Fruit fly (Drosophila melanogaster) whole organism, embryonic: Measurements from ENCODE around the gene Lztr1.

Experiments used
- Aef1 ChIP-seq: fragments of 200-800 bp; sonication (Bioruptor generic); IDR thresholded peaks from 3 replicates; pipeline ENCODE4 v1.3.6; 2022; ENCODE audit warnings: missing biosample characterization, missing genetic modification characterization
- CG11247 ChIP-seq: fragments of 200-800 bp; sonication (Bioruptor generic); IDR thresholded peaks from 2 replicates; pipeline ENCODE4 v1.3.6; 2022; ENCODE audit warnings: missing biosample characterization, missing genetic modification characterization
- CG12155 ChIP-seq: fragments of 200-800 bp; sonication (Bioruptor generic); optimal IDR thresholded peaks from 3 replicates; lab custom pipeline; 2016; ENCODE audit warnings: missing biosample characterization, missing genetic modification characterization
- CG14667 ChIP-seq: fragments of 200-800 bp; sonication (Bioruptor generic); IDR thresholded peaks from 2 replicates; pipeline ENCODE4 v1.3.6; 2022; ENCODE audit warnings: missing biosample characterization, missing genetic modification characterization
- CG1603 ChIP-seq: fragments of 200-800 bp; sonication (Bioruptor generic); optimal IDR thresholded peaks from 2 replicates; lab custom pipeline; 2019; ENCODE audit warnings: missing biosample characterization, mild to moderate bottlenecking, missing genetic modification characterization, moderate library complexity
- CG17186 ChIP-seq: fragments of 200-800 bp; sonication (Bioruptor generic); optimal IDR thresholded peaks from 3 replicates; lab custom pipeline; 2017; ENCODE audit warnings: missing biosample characterization, missing genetic modification reagents, missing genetic modification characterization
- CG2120 ChIP-seq: fragments of 200-800 bp; sonication (Bioruptor generic); optimal IDR thresholded peaks from 3 replicates; lab custom pipeline; 2016; ENCODE audit warnings: missing biosample characterization, missing genetic modification characterization
- CG2875 ChIP-seq: fragments of 200-800 bp; sonication (Bioruptor generic); optimal IDR thresholded peaks from 2 replicates; lab custom pipeline; 2017; ENCODE audit warnings: missing biosample characterization, mild to moderate bottlenecking, missing genetic modification characterization, missing genetic modification reagents
- CG31224 ChIP-seq: fragments of 200-800 bp; sonication (Bioruptor generic); IDR thresholded peaks from 2 replicates; pipeline ENCODE4 v1.3.6; 2022; ENCODE audit warnings: missing biosample characterization, missing genetic modification characterization
- CG3726 ChIP-seq: fragments of 200-800 bp; sonication (Bioruptor generic); IDR thresholded peaks from 3 replicates; pipeline ENCODE4, ENCODE4 v1.3.6; 2022; ENCODE audit warnings: missing biosample characterization, missing genetic modification characterization
- CG6272 ChIP-seq: fragments of 200-800 bp; sonication (Bioruptor generic); IDR thresholded peaks from 2 replicates; pipeline ENCODE4 v1.3.6; 2022; ENCODE audit warnings: missing biosample characterization, missing genetic modification characterization
- CG6654 ChIP-seq: fragments of 200-800 bp; sonication (Bioruptor generic); optimal IDR thresholded peaks from 2 replicates; lab custom pipeline; 2017; ENCODE audit warnings: missing biosample characterization, mild to moderate bottlenecking, missing genetic modification characterization
- CG7745 ChIP-seq: fragments of 200-800 bp; sonication (Bioruptor generic); optimal IDR thresholded peaks from 2 replicates; lab custom pipeline; 2018; ENCODE audit warnings: missing biosample characterization, mild to moderate bottlenecking, missing genetic modification characterization, moderate library complexity
- CoRest ChIP-seq: fragments of 200-800 bp; sonication (Bioruptor generic); optimal IDR thresholded peaks from 3 replicates; lab custom pipeline; 2018; ENCODE audit warnings: missing biosample characterization, mild to moderate bottlenecking, missing genetic modification characterization, moderate library complexity
- Dfd ChIP-seq, 2 experiments: fragments of >200 bp; optimal IDR thresholded peaks; 2 replicates each; lab custom pipeline; 2017; ENCODE audit warnings: missing biosample characterization in 2 of 2, missing genetic modification characterization in 2 of 2
- Dll ChIP-seq: fragments of 200-800 bp; sonication (Bioruptor generic); IDR thresholded peaks from 4 replicates; pipeline ENCODE4 v1.3.6; 2022; ENCODE audit warnings: missing biosample characterization, missing genetic modification characterization; ENCODE audit not compliant: partially characterized antibody
- Doc2 ChIP-seq: fragments of 200-800 bp; sonication (Bioruptor generic); IDR thresholded peaks from 2 replicates; pipeline ENCODE4 v1.3.6; 2022; ENCODE audit warnings: missing biosample characterization, missing genetic modification characterization
- Dp ChIP-seq: fragments of 200-800 bp; sonication (Bioruptor generic); optimal IDR thresholded peaks from 2 replicates; lab custom pipeline; 2018; ENCODE audit warnings: missing biosample characterization, mild to moderate bottlenecking, missing genetic modification characterization, moderate library complexity
- Dref ChIP-seq: fragments of 200-800 bp; sonication (Bioruptor generic); IDR thresholded peaks from 2 replicates; pipeline ENCODE4 v1.3.6; 2022; ENCODE audit warnings: missing biosample characterization, missing genetic modification characterization
- E2f2 ChIP-seq: fragments of 200-800 bp; sonication (Bioruptor generic); IDR thresholded peaks from 2 replicates; pipeline ENCODE4 v1.3.6; 2022; ENCODE audit warnings: missing biosample characterization, missing genetic modification characterization
- MBD-R2 ChIP-seq: fragments of 200-800 bp; sonication (Bioruptor generic); IDR thresholded peaks from 2 replicates; pipeline ENCODE4 v1.3.6; 2022; ENCODE audit warnings: missing biosample characterization, missing genetic modification characterization
- Med ChIP-seq: fragments of 200-800 bp; sonication (Bioruptor generic); peaks from one replicate; lab custom pipeline; 2016; ENCODE audit warnings: missing biosample characterization, missing genetic modification characterization, mild to moderate bottlenecking, inconsistent platforms, moderate library complexity
- Myb ChIP-seq: fragments of 200-800 bp; sonication (Bioruptor generic); optimal IDR thresholded peaks from 2 replicates; lab custom pipeline; 2016; ENCODE audit warnings: missing biosample characterization, missing genetic modification characterization
- Sin3A ChIP-seq: fragments of >200 bp; optimal IDR thresholded peaks from 2 replicates; lab custom pipeline; 2018
- Sox102F ChIP-seq: fragments of 200-800 bp; sonication (Bioruptor generic); optimal IDR thresholded peaks from 2 replicates; lab custom pipeline; 2018; ENCODE audit warnings: missing biosample characterization, mild to moderate bottlenecking, missing genetic modification characterization, moderate library complexity
- Ssrp ChIP-seq: fragments of 200-800 bp; sonication (Bioruptor generic); optimal IDR thresholded peaks from 2 replicates; lab custom pipeline; 2018; ENCODE audit warnings: missing biosample characterization, mild to moderate bottlenecking, missing genetic modification characterization, moderate library complexity
- Vsx1 ChIP-seq: fragments of 200-800 bp; sonication (Bioruptor generic); optimal IDR thresholded peaks from 2 replicates; lab custom pipeline; 2017; ENCODE audit warnings: missing biosample characterization, mild to moderate bottlenecking, missing genetic modification characterization, missing genetic modification reagents
- YL-1 ChIP-seq: fragments of 200-800 bp; sonication (Bioruptor generic); optimal IDR thresholded peaks from 3 replicates; lab custom pipeline; 2017; ENCODE audit warnings: missing biosample characterization, mild to moderate bottlenecking, missing genetic modification characterization
- bbx ChIP-seq: fragments of 200-800 bp; sonication (Bioruptor generic); IDR thresholded peaks from 2 replicates; pipeline ENCODE4 v1.3.6; 2022; ENCODE audit warnings: missing biosample characterization, missing genetic modification characterization; ENCODE audit not compliant: partially characterized antibody
- cad ChIP-seq: fragments of >200 bp; optimal IDR thresholded peaks from 2 replicates; lab custom pipeline; 2017; ENCODE audit warnings: missing biosample characterization, missing genetic modification characterization
- cg ChIP-seq: fragments of 200-800 bp; sonication (Bioruptor generic); optimal IDR thresholded peaks from 3 replicates; lab custom pipeline; 2019; ENCODE audit warnings: missing biosample characterization, mild to moderate bottlenecking, missing genetic modification characterization, moderate library complexity
- chif ChIP-seq, 2 experiments: fragments of 200-800 bp; sonication (Bioruptor generic); optimal IDR thresholded peaks; 3 replicates each; lab custom pipeline; 2016; ENCODE audit warnings: missing biosample characterization in 2 of 2, missing genetic modification characterization in 2 of 2
- cwo ChIP-seq: fragments of 200-800 bp; sonication (Bioruptor generic); optimal IDR thresholded peaks from 3 replicates; lab custom pipeline; 2017; ENCODE audit warnings: missing biosample characterization, missing genetic modification characterization, mild to moderate bottlenecking, moderate library complexity, missing genetic modification reagents
- dati ChIP-seq: fragments of 200-800 bp; sonication (Bioruptor generic); IDR thresholded peaks from 2 replicates; pipeline ENCODE4 v1.3.6; 2022; ENCODE audit warnings: missing biosample characterization, missing genetic modification characterization
- en ChIP-seq: fragments of 200-800 bp; sonication (Bioruptor generic); optimal IDR thresholded peaks from 2 replicates; lab custom pipeline; 2016; ENCODE audit warnings: missing biosample characterization, missing genetic modification characterization
- fu2 ChIP-seq: fragments of 200-800 bp; sonication (Bioruptor generic); optimal IDR thresholded peaks from 2 replicates; lab custom pipeline; 2016; ENCODE audit warnings: missing biosample characterization, missing genetic modification characterization
- gce ChIP-seq: fragments of 200-800 bp; sonication (Bioruptor generic); IDR thresholded peaks from 3 replicates; pipeline ENCODE4 v1.3.6; 2022; ENCODE audit warnings: missing biosample characterization, missing genetic modification characterization
- gfzf ChIP-seq: fragments of 200-800 bp; sonication (Bioruptor generic); optimal IDR thresholded peaks from 2 replicates; lab custom pipeline; 2016; ENCODE audit warnings: missing biosample characterization, mild to moderate bottlenecking, missing genetic modification characterization, moderate library complexity
- jing ChIP-seq: fragments of 200-800 bp; sonication (Bioruptor generic); optimal IDR thresholded peaks from 2 replicates; lab custom pipeline; 2018; ENCODE audit warnings: missing biosample characterization, mild to moderate bottlenecking, missing genetic modification characterization
- mam ChIP-seq: fragments of 200-800 bp; sonication (Bioruptor generic); optimal IDR thresholded peaks from 3 replicates; lab custom pipeline; 2016; ENCODE audit warnings: missing biosample characterization, missing genetic modification characterization
- org-1 ChIP-seq: fragments of 200-800 bp; sonication (Bioruptor generic); optimal IDR thresholded peaks from 2 replicates; lab custom pipeline; 2017; ENCODE audit warnings: missing biosample characterization, missing genetic modification characterization
- pros ChIP-seq: fragments of 200-800 bp; sonication (Bioruptor generic); optimal IDR thresholded peaks from 3 replicates; lab custom pipeline; 2019; ENCODE audit warnings: missing biosample characterization, mild to moderate bottlenecking, missing genetic modification characterization, moderate library complexity
- psq ChIP-seq: fragments of 200-800 bp; sonication (Bioruptor generic); optimal IDR thresholded peaks from 2 replicates; lab custom pipeline; 2017; ENCODE audit warnings: missing biosample characterization, missing genetic modification characterization
- pzg ChIP-seq: fragments of 200-800 bp; sonication (Bioruptor generic); optimal IDR thresholded peaks from 3 replicates; lab custom pipeline; 2018; ENCODE audit warnings: missing biosample characterization, mild to moderate bottlenecking, missing genetic modification characterization, moderate library complexity
- rib ChIP-seq: fragments of 200-800 bp; sonication (Bioruptor generic); IDR thresholded peaks from 2 replicates; pipeline ENCODE4 v1.3.6; 2022; ENCODE audit warnings: missing biosample characterization, missing genetic modification characterization
- sob ChIP-seq: fragments of 200-800 bp; sonication (Bioruptor generic); IDR thresholded peaks from 2 replicates; pipeline ENCODE4 v1.3.6; 2022; ENCODE audit warnings: missing biosample characterization, missing genetic modification characterization
- stwl ChIP-seq: fragments of 200-800 bp; sonication (Bioruptor generic); optimal IDR thresholded peaks from 3 replicates; lab custom pipeline; 2018; ENCODE audit warnings: missing biosample characterization, mild to moderate bottlenecking, missing genetic modification characterization, moderate library complexity
- usp ChIP-seq: fragments of >200 bp; optimal IDR thresholded peaks from 2 replicates; lab custom pipeline; 2017; ENCODE audit warnings: missing biosample characterization, missing genetic modification characterization
- wek ChIP-seq: fragments of 200-800 bp; sonication (Bioruptor generic); optimal IDR thresholded peaks from 3 replicates; lab custom pipeline; 2018; ENCODE audit warnings: missing biosample characterization, mild to moderate bottlenecking, missing genetic modification characterization, moderate library complexity

Lztr1 gene

dm6 chrX:930048-930800 is 2.8 kb upstream of the Lztr1 start, which contains the start of gene CG3708 (continued):
- TF ChIP-seq psq (GFP tag; lab: Kevin White, UChicago) (no peak), Dfd (GFP tag; optimal IDR thresholded peaks at IDR 0.05; lab: Kevin White, UChicago) (no peak)

- TF ChIP-seq stwl (tag; lab: Kevin White, UChicago) = no peak
- TF ChIP-seq Med (GFP tag; lab: Kevin White, UChicago) = no peak
- TF ChIP-seq Ssrp (tag; lab: Kevin White, UChicago) = no peak
- no peak for TF ChIP-seq CG6272 (GFP tag; lab: Robert Waterston, UW)
- no peak for TF ChIP-seq CG11247 (GFP tag; lab: Robert Waterston, UW)
- peak; percentile 39; the same call in 1 of the 2 replicates for TF ChIP-seq MBD-R2 (GFP tag; lab: Robert Waterston, UW)
- peak; percentile 82 for TF ChIP-seq Myb (GFP tag; lab: Kevin White, UChicago)
- no peak for TF ChIP-seq gce (GFP tag; lab: Robert Waterston, UW)
- TF ChIP-seq dati (GFP tag; lab: Robert Waterston, UW) = no peak
- no peak for TF ChIP-seq CG2875 (GFP tag; lab: Kevin White, UChicago)
- no peak for TF ChIP-seq en (GFP tag; lab: Kevin White, UChicago)
- TF ChIP-seq CG1603 (tag; lab: Kevin White, UChicago) = peak; percentile 75
- no peak for TF ChIP-seq CG3726 (GFP tag; lab: Robert Waterston, UW)
- no peak for TF ChIP-seq sob (GFP tag; lab: Robert Waterston, UW)
- peak; percentile 39 for TF ChIP-seq CoRest (tag; lab: Kevin White, UChicago)
- no peak for TF ChIP-seq CG2120 (GFP tag; lab: Kevin White, UChicago)
- peak; percentile 49 for TF ChIP-seq Dref (GFP tag; lab: Robert Waterston, UW)
- no peak for TF ChIP-seq Vsx1 (GFP tag; lab: Kevin White, UChicago)
- TF ChIP-seq CG17186 (GFP tag; lab: Kevin White, UChicago) = peak; percentile 1
- no peak for TF ChIP-seq wek (GFP tag; lab: Kevin White, UChicago)
- TF ChIP-seq Dll (GFP tag; lab: Robert Waterston, UW) = no peak
- TF ChIP-seq cwo (GFP tag; lab: Kevin White, UChicago) = no peak
- no peak for TF ChIP-seq cad (GFP tag; lab: Kevin White, UChicago)
- peak; percentile 13 for TF ChIP-seq CG12155 (GFP tag; lab: Kevin White, UChicago)
- TF ChIP-seq E2f2 = peak; percentile 61
- peak; percentile 40 for TF ChIP-seq Sin3A
- peak; percentile 32 for TF ChIP-seq cg (GFP tag; lab: Kevin White, UChicago)
- TF ChIP-seq mam (GFP tag; lab: Kevin White, UChicago) = no peak
- no peak for TF ChIP-seq org-1
- peak; percentile 59 for TF ChIP-seq Dp
- peak; percentile 35 for TF ChIP-seq pzg (GFP tag; lab: Kevin White, UChicago)
- TF ChIP-seq usp (GFP tag; lab: Kevin White, UChicago) = no peak
- no peak for TF ChIP-seq fu2 (GFP tag; lab: Kevin White, UChicago)
- no peak for TF ChIP-seq Aef1 (GFP tag; lab: Robert Waterston, UW)
- no peak for TF ChIP-seq CG31224 (GFP tag; lab: Robert Waterston, UW)
- TF ChIP-seq pros (GFP tag; lab: Kevin White, UChicago) = no peak
- peak; percentile 10 for TF ChIP-seq YL-1 (GFP tag; lab: Kevin White, UChicago)
- no peak for TF ChIP-seq CG6654 (GFP tag; lab: Kevin White, UChicago)
- no peak for TF ChIP-seq bbx (GFP tag; lab: Robert Waterston, UW)
- TF ChIP-seq jing (GFP tag; lab: Kevin White, UChicago) = no peak
- TF ChIP-seq CG7745 = no peak
- no peak for TF ChIP-seq rib (GFP tag; lab: Robert Waterston, UW)
- no peak for TF ChIP-seq chif (GFP tag; optimal IDR thresholded peaks at IDR 0.05; lab: Kevin White, UChicago)
- no peak for TF ChIP-seq Sox102F
- TF ChIP-seq gfzf (GFP tag; lab: Kevin White, UChicago) = peak; percentile 79
- TF ChIP-seq CG14667 (GFP tag; lab: Robert Waterston, UW) = no peak
- TF ChIP-seq Doc2 (GFP tag; lab: Robert Waterston, UW) = no peak
Observed at dm6 chrX:927863-928257, 478 bp upstream of the Lztr1 start, which contains the start of the genes CG43867 and MED22. Gene CG43867 (minus strand): TSS chrX:927975. Gene MED22 (plus strand): TSS chrX:928139.
